Fruit fly (Drosophila melanogaster) Kc167 (cell line): ENCODE results near the gene IRSp53.

Source experiments
- h ChIP-seq: fragments of >200 bp; optimal IDR thresholded peaks from 3 replicates; lab custom pipeline; 2018; ENCODE audit warnings: missing external identifiers
- insv ChIP-seq: fragments of >200 bp; optimal IDR thresholded peaks from 3 replicates; lab custom pipeline; 2018; ENCODE audit warnings: missing external identifiers
- psq ChIP-seq: fragments of >200 bp; optimal IDR thresholded peaks from 2 replicates; lab custom pipeline; 2017; ENCODE audit warnings: missing external identifiers

DNA sequence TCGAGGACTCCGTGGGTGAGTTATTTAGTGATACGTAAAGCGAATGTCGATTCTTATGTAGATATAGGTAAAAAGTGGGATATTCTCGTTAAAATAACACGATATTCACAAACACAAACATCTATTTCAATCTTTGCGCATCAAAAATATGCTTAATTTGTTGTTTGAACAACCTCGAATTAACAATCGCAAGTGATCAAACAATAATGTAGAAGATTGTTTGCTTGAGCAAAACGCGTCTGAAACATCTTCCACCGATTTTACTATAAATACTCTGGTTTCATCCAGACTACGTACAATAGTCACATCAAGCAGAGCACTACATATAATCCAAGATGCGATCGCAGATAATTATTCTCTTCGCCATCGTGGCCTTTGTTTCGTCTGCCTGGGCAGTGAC, 5.3 kb upstream of the IRSp53 start, which contains the start of gene nol:
- TF ChIP-seq h (lab: Kevin White, UChicago): no peak
- TF ChIP-seq psq (lab: Kevin White, UChicago): no peak
- no peak for TF ChIP-seq insv (lab: Kevin White, UChicago)
